Fruit fly (Drosophila melanogaster) whole organism, prepupa: ENCODE data around the gene slpr.

ENCODE experiments used
- CG16779 ChIP-seq: fragments of 200-800 bp; sonication (Bioruptor generic); optimal IDR thresholded peaks from 3 replicates; lab custom pipeline; 2017; ENCODE audit warnings: missing biosample characterization, mild to moderate bottlenecking, missing genetic modification characterization
- CG8632 ChIP-seq: fragments of 200-800 bp; sonication (Bioruptor generic); optimal IDR thresholded peaks from 3 replicates; lab custom pipeline; 2016; ENCODE audit warnings: missing biosample characterization, missing genetic modification characterization
- Smox ChIP-seq: fragments of 200-800 bp; sonication (Bioruptor generic); optimal IDR thresholded peaks from 3 replicates; lab custom pipeline; 2016; ENCODE audit warnings: missing biosample characterization, missing genetic modification characterization
- Sox102F ChIP-seq: fragments of 200-800 bp; sonication (Bioruptor generic); optimal IDR thresholded peaks from 2 replicates; lab custom pipeline; 2016; ENCODE audit warnings: missing biosample characterization, mild to moderate bottlenecking, missing genetic modification characterization
- cyc ChIP-seq: fragments of 200-800 bp; sonication (Bioruptor generic); optimal IDR thresholded peaks from 3 replicates; lab custom pipeline; 2016; ENCODE audit warnings: missing biosample characterization, missing genetic modification characterization
- fd85E ChIP-seq: fragments of 200-800 bp; sonication (Bioruptor generic); optimal IDR thresholded peaks from 3 replicates; lab custom pipeline; 2016; ENCODE audit warnings: missing biosample characterization, missing genetic modification characterization
- lz ChIP-seq: fragments of 200-800 bp; sonication (Bioruptor generic); optimal IDR thresholded peaks from 3 replicates; lab custom pipeline; 2016; ENCODE audit warnings: missing biosample characterization, missing genetic modification characterization
- salr ChIP-seq, 2 experiments: fragments of 200-800 bp; sonication (Bioruptor generic); optimal IDR thresholded peaks; 3 replicates each; lab custom pipeline; 2016 to 2018; ENCODE audit warnings: missing biosample characterization in 2 of 2, missing genetic modification characterization in 2 of 2, mild to moderate bottlenecking in 1 of 2
- spab ChIP-seq: fragments of 200-800 bp; sonication (Bioruptor generic); optimal IDR thresholded peaks from 2 replicates; lab custom pipeline; 2017; ENCODE audit warnings: missing biosample characterization, mild to moderate bottlenecking, missing genetic modification characterization, missing genetic modification reagents
- ss ChIP-seq, 2 experiments: fragments of 200-800 bp; sonication (Bioruptor generic); optimal IDR thresholded peaks; 2 replicates in 1 of 2; 3 replicates in 1 of 2; lab custom pipeline; 2017 to 2018; ENCODE audit warnings: mild to moderate bottlenecking in 2 of 2, missing biosample characterization in 2 of 2, missing genetic modification characterization in 2 of 2, moderate library complexity in 1 of 2

- TF ChIP-seq Sox102F (GFP tag; lab: Kevin White, UChicago) (no peak), ss (GFP tag; optimal IDR thresholded peaks at IDR 0.05; lab: Kevin White, UChicago) (no peak), salr (GFP tag; optimal IDR thresholded peaks at IDR 0.05; lab: Kevin White, UChicago) (no peak), Smox (GFP tag; lab: Kevin White, UChicago) (no peak), fd85E (GFP tag; lab: Kevin White, UChicago) (no peak), cyc (GFP tag; lab: Kevin White, UChicago) (no peak), CG16779 (no peak), CG8632 (GFP tag; lab: Kevin White, UChicago) (no peak), spab (GFP tag; lab: Kevin White, UChicago) (no peak), lz (GFP tag; lab: Kevin White, UChicago) (no peak)
Observed at dm6 chrX:8210632-8211031, 33.6 kb upstream of the slpr start.
